Fruit fly (Drosophila melanogaster) whole organism, wandering third instar larva: ENCODE measurements around the gene CG13131.

ENCODE experiments used
- CG9705 ChIP-seq: fragments of 200-800 bp; sonication (Bioruptor generic); optimal IDR thresholded peaks from 2 replicates; lab custom pipeline; 2018; ENCODE audit warnings: missing biosample characterization, mild to moderate bottlenecking, missing genetic modification characterization
- CrebA ChIP-seq: fragments of 200-800 bp; sonication (Bioruptor generic); optimal IDR thresholded peaks from 2 replicates; lab custom pipeline; 2016; ENCODE audit warnings: missing biosample characterization, mild to moderate bottlenecking, missing genetic modification characterization, borderline replicate concordance
- Dfd ChIP-seq: fragments of >200 bp; optimal IDR thresholded peaks from 2 replicates; lab custom pipeline; 2017; ENCODE audit warnings: missing biosample characterization, missing genetic modification characterization
- Dif ChIP-seq: fragments of 200-275, 200-300 bp; sonication (Bioruptor generic); optimal IDR thresholded peaks from 2 replicates; lab custom pipeline; 2018; ENCODE audit warnings: missing biosample characterization, missing genetic modification characterization; ENCODE audit not compliant: partially characterized antibody
- HLH106 ChIP-seq: fragments of 200-800 bp; optimal IDR thresholded peaks from 3 replicates; lab custom pipeline; 2019; ENCODE audit warnings: missing biosample characterization, mild to moderate bottlenecking, missing genetic modification characterization, moderate library complexity
- Myc ChIP-seq: fragments of >200 bp; optimal IDR thresholded peaks from 2 replicates; lab custom pipeline; 2017
- OdsH ChIP-seq: fragments of 200-800 bp; sonication (Bioruptor generic); optimal IDR thresholded peaks from 2 replicates; lab custom pipeline; 2016; ENCODE audit warnings: missing biosample characterization, mild to moderate bottlenecking, missing genetic modification characterization
- psq ChIP-seq: fragments of 200-800 bp; sonication (Bioruptor generic); optimal IDR thresholded peaks from 3 replicates; lab custom pipeline; 2017; ENCODE audit warnings: missing biosample characterization, mild to moderate bottlenecking, missing genetic modification characterization, moderate library complexity
- rgr ChIP-seq: fragments of 200-800 bp; sonication (Bioruptor generic); optimal IDR thresholded peaks from 3 replicates; lab custom pipeline; 2016; ENCODE audit warnings: missing biosample characterization, mild to moderate bottlenecking, missing genetic modification characterization

- TF ChIP-seq CrebA (no peak), CG9705 (GFP tag; lab: Kevin White, UChicago) (no peak), OdsH (no peak), Dif (GFP tag; lab: Kevin White, UChicago) (no peak), rgr (GFP tag; lab: Kevin White, UChicago) (peak; percentile 30), Dfd (GFP tag; lab: Kevin White, UChicago) (no peak), HLH106 (tag; lab: Kevin White, UChicago) (peak; percentile 72), Myc (no peak), psq (GFP tag; lab: Kevin White, UChicago) (no peak)
Observed at dm6 chr2L:9981809-9982208, 35.5 kb downstream of the CG13131 start.
